Worm (Caenorhabditis elegans) whole organism, mixed stage, embryonic: ENCODE results near the gene ptr-14.

ENCODE experiments used
- bed-3 ChIP-seq: fragments of 200-800 bp; sonication (Bioruptor generic); optimal IDR thresholded peaks from 3 replicates; lab custom pipeline; 2018; ENCODE audit warnings: mild to moderate bottlenecking, missing genetic modification characterization, moderate library complexity, missing compliant biosample characterization
- blmp-1 ChIP-seq: fragments of 150-350 bp; optimal IDR thresholded peaks from 2 replicates; lab custom pipeline; 2014; ENCODE audit warnings: missing biosample characterization, missing genetic modification characterization
- ceh-39 ChIP-seq: fragments of 150-350 bp; optimal IDR thresholded peaks from 2 replicates; lab custom pipeline; 2014; ENCODE audit warnings: missing biosample characterization, missing genetic modification characterization
- ceh-43 ChIP-seq: fragments of 200-800 bp; sonication (Bioruptor generic); optimal IDR thresholded peaks from 2 replicates; lab custom pipeline; 2018; ENCODE audit warnings: mild to moderate bottlenecking, missing genetic modification characterization, moderate library complexity, missing compliant biosample characterization
- ceh-83 ChIP-seq: fragments of 200-800 bp; sonication (Bioruptor generic); optimal IDR thresholded peaks from 2 replicates; lab custom pipeline; 2018; ENCODE audit warnings: mild to moderate bottlenecking, missing genetic modification characterization, missing compliant biosample characterization
- ces-1 ChIP-seq: fragments of 150-350 bp; optimal IDR thresholded peaks from 2 replicates; lab custom pipeline; 2014; ENCODE audit warnings: missing biosample characterization, missing genetic modification reagents, missing genetic modification characterization
- cnd-1 ChIP-seq: fragments of 200-800 bp; sonication (Bioruptor generic); optimal IDR thresholded peaks from 2 replicates; lab custom pipeline; 2018; ENCODE audit warnings: mild to moderate bottlenecking, missing genetic modification characterization, missing compliant biosample characterization
- drap-1 ChIP-seq: fragments of 200-800 bp; sonication (Bioruptor generic); optimal IDR thresholded peaks from 3 replicates; lab custom pipeline; 2018; ENCODE audit warnings: mild to moderate bottlenecking, missing genetic modification characterization, missing compliant biosample characterization
- elt-1 ChIP-seq: sonication (generic microtip); optimal IDR thresholded peaks from 2 replicates; lab custom pipeline; 2017; ENCODE audit warnings: missing genetic modification characterization, mild to moderate bottlenecking, missing compliant biosample characterization, antibody characterized with exemption, moderate library complexity, borderline replicate concordance; ENCODE audit not compliant: insufficient read depth
- elt-3 ChIP-seq: fragments of 150-350 bp; optimal IDR thresholded peaks from 2 replicates; lab custom pipeline; 2014; ENCODE audit warnings: missing biosample characterization, missing genetic modification characterization
- ham-2 ChIP-seq: fragments of 200-800 bp; sonication (Bioruptor generic); optimal IDR thresholded peaks from 2 replicates; lab custom pipeline; 2018; ENCODE audit warnings: mild to moderate bottlenecking, missing genetic modification characterization, missing compliant biosample characterization
- hlh-1 ChIP-seq: fragments of 150-350 bp; optimal IDR thresholded peaks from 2 replicates; lab custom pipeline; 2014; ENCODE audit warnings: missing biosample characterization, missing genetic modification reagents, missing genetic modification characterization
- lin-32 ChIP-seq: fragments of 200-800 bp; sonication (Bioruptor generic); optimal IDR thresholded peaks from 2 replicates; lab custom pipeline; 2018; ENCODE audit warnings: mild to moderate bottlenecking, missing genetic modification characterization, missing compliant biosample characterization
- lsy-2 ChIP-seq: fragments of 150-350 bp; optimal IDR thresholded peaks from 2 replicates; lab custom pipeline; 2014; ENCODE audit warnings: missing biosample characterization, missing genetic modification characterization
- mab-5 ChIP-seq: fragments of 150-350 bp; optimal IDR thresholded peaks from 2 replicates; lab custom pipeline; 2014; ENCODE audit warnings: missing biosample characterization, missing genetic modification characterization
- mep-1 ChIP-seq: fragments of 150-350 bp; optimal IDR thresholded peaks from 2 replicates; lab custom pipeline; 2017; ENCODE audit warnings: missing biosample characterization, missing genetic modification reagents, missing genetic modification characterization, inconsistent platforms
- mls-2 ChIP-seq: sonication (generic microtip); optimal IDR thresholded peaks from 2 replicates; lab custom pipeline; 2016; ENCODE audit warnings: mild to moderate bottlenecking, missing genetic modification characterization, moderate library complexity, missing compliant biosample characterization
- nhr-12 ChIP-seq: fragments of 150-350 bp; optimal IDR thresholded peaks from 2 replicates; lab custom pipeline; 2014; ENCODE audit warnings: missing biosample characterization, missing genetic modification characterization
- nhr-2 ChIP-seq: fragments of 150-350 bp; optimal IDR thresholded peaks from 2 replicates; lab custom pipeline; 2014; ENCODE audit warnings: missing biosample characterization, missing genetic modification characterization
- nhr-237 ChIP-seq: fragments of 150-350 bp; optimal IDR thresholded peaks from 2 replicates; lab custom pipeline; 2014; ENCODE audit warnings: missing biosample characterization, missing genetic modification characterization
- nhr-28 ChIP-seq: fragments of 150-350 bp; optimal IDR thresholded peaks from 2 replicates; lab custom pipeline; 2014; ENCODE audit warnings: missing biosample characterization, missing genetic modification characterization
- nhr-76 ChIP-seq: sonication (generic microtip); optimal IDR thresholded peaks from 2 replicates; lab custom pipeline; 2017; ENCODE audit warnings: missing biosample characterization, missing genetic modification characterization
- pha-4 ChIP-seq: fragments of 150-350 bp; optimal IDR thresholded peaks from 2 replicates; lab custom pipeline; 2018; ENCODE audit warnings: missing biosample characterization, missing genetic modification reagents, missing genetic modification characterization
- sem-2 ChIP-seq: fragments of 200-800 bp; sonication (Bioruptor generic); optimal IDR thresholded peaks from 2 replicates; lab custom pipeline; 2018; ENCODE audit warnings: mild to moderate bottlenecking, missing genetic modification characterization, missing compliant biosample characterization
- snpc-4 ChIP-seq: fragments of 150-350 bp; optimal IDR thresholded peaks from 2 replicates; lab custom pipeline; 2014; ENCODE audit warnings: missing biosample characterization, missing genetic modification characterization
- sptf-1 ChIP-seq: sonication (generic microtip); optimal IDR thresholded peaks from 2 replicates; lab custom pipeline; 2017; ENCODE audit warnings: mild to moderate bottlenecking, missing genetic modification characterization, moderate library complexity, missing compliant biosample characterization
- tbx-8 ChIP-seq: fragments of 200-800 bp; sonication (Bioruptor generic); optimal IDR thresholded peaks from 2 replicates; lab custom pipeline; 2018; ENCODE audit warnings: mild to moderate bottlenecking, missing genetic modification characterization, moderate library complexity, missing compliant biosample characterization
- unc-120 ChIP-seq: sonication (generic microtip); optimal IDR thresholded peaks from 2 replicates; lab custom pipeline; 2017; ENCODE audit warnings: missing genetic modification characterization, missing compliant biosample characterization; ENCODE audit not compliant: poor library complexity, severe bottlenecking
- unc-39 ChIP-seq: fragments of 150-350 bp; optimal IDR thresholded peaks from 2 replicates; lab custom pipeline; 2014; ENCODE audit warnings: missing biosample characterization, missing genetic modification characterization
- unc-62 ChIP-seq: fragments of 150-350 bp; optimal IDR thresholded peaks from 2 replicates; lab custom pipeline; 2014; ENCODE audit warnings: missing biosample characterization, missing genetic modification reagents, missing genetic modification characterization
- zip-8 ChIP-seq: fragments of 150-350 bp; optimal IDR thresholded peaks from 2 replicates; lab custom pipeline; 2014; ENCODE audit warnings: missing biosample characterization, missing genetic modification characterization
- ztf-11 ChIP-seq: fragments of 150-350 bp; optimal IDR thresholded peaks from 2 replicates; lab custom pipeline; 2014; ENCODE audit warnings: missing biosample characterization, missing genetic modification characterization

ptr-14 gene

DNA sequence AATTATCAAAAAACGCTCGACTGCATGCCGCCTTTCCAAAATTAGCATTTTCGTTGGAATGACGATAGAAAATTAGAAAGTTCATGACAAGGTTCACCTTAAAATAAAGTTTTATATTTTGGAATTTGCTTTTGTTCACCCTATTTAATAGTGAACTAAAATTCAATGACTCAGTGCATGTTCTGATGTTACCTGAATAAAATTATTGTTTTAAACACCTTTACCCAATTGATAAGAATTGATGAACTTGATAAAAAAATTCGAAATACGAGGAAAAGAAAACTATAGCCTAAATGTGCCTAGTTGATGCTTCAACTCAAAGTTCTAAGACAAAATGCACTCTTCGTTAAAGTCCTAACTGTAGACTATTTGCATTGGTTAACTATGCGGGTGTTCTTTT is 45.8 kb downstream of the ptr-14 start:
- TF ChIP-seq lsy-2 (tag; lab: Kevin White, UChicago) (no peak), nhr-12 (no peak), unc-120 (no peak), zip-8 (no peak), snpc-4 (tag; lab: Kevin White, UChicago) (no peak), tbx-8 (GFP tag; lab: Kevin White, UChicago) (no peak), nhr-28 (no peak), mab-5 (no peak), lin-32 (no peak), bed-3 (no peak), unc-39 (tag; lab: Kevin White, UChicago) (no peak), mls-2 (tag; lab: Kevin White, UChicago) (no peak)

ce11 chrIV:10661760-10662159 is 46.5 kb downstream of the ptr-14 start, which contains the start of gene fmo-1:
fmo-1 (plus strand) TSS chrIV:10661857.
- TF ChIP-seq unc-39 (tag; lab: Kevin White, UChicago) (no peak), lin-32 (no peak), tbx-8 (GFP tag; lab: Kevin White, UChicago) (no peak), snpc-4 (tag; lab: Kevin White, UChicago) (no peak), mep-1 (tag; lab: Kevin White, UChicago) (no peak), cnd-1 (no peak), hlh-1 (tag; lab: Kevin White, UChicago) (no peak), nhr-76 (no peak), nhr-12 (no peak)

- TF ChIP-seq elt-3 (tag; lab: Kevin White, UChicago) (no peak), elt-1 (tag; lab: Kevin White, UChicago) (no peak), sptf-1 (tag; lab: Kevin White, UChicago) (no peak), nhr-2 (tag; lab: Kevin White, UChicago) (no peak), nhr-76 (no peak), drap-1 (no peak), hlh-1 (tag; lab: Kevin White, UChicago) (no peak), unc-120 (no peak), ceh-43 (GFP tag; lab: Kevin White, UChicago) (no peak), zip-8 (no peak), lsy-2 (tag; lab: Kevin White, UChicago) (no peak), pha-4 (tag; lab: Kevin White, UChicago) (no peak), ztf-11 (tag; lab: Kevin White, UChicago) (no peak), ceh-39 (tag; lab: Kevin White, UChicago) (no peak), mab-5 (no peak), sem-2 (GFP tag; lab: Kevin White, UChicago) (no peak), nhr-28 (no peak), mep-1 (tag; lab: Kevin White, UChicago) (no peak), nhr-237 (tag; lab: Kevin White, UChicago) (no peak)
Observed at ce11 chrIV:10664134-10664533, 48.9 kb downstream of the ptr-14 start, which contains the start of gene K08C7.7. K08C7.7 (plus strand) TSS chrIV:10664434.

DNA sequence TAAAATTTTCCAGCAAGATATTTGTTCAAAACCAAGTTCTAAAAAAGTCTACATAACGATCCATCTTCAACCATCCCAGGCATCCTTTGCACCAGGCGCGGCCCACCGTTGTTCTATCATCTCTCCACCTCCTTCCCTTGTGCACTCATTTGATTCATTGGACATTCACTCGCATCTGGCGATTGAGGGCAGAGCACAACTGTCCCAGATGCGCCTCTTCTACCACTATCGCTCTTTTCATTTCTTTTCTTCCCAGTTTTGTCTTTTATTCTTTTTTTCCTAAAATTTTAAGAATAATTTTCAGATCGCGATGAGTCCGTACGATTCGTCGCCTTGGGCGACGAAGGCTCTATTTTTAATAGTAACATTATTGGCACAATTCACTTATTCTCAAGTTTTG is 51.3 kb downstream of the ptr-14 start, which contains the start of gene epi-1:
TSS of gene epi-1 (plus strand) at position 301 of the 400 bp plus-strand sequence.
- TF ChIP-seq nhr-237 (tag; lab: Kevin White, UChicago) (no peak), sptf-1 (tag; lab: Kevin White, UChicago) (no peak), unc-39 (tag; lab: Kevin White, UChicago) (no peak), nhr-28 (no peak), cnd-1 (no peak), unc-120 (peak; percentile 38), nhr-76 (no peak), blmp-1 (tag; lab: Kevin White, UChicago) (no peak), hlh-1 (tag; lab: Kevin White, UChicago) (peak; percentile 79), nhr-12 (no peak), ceh-39 (tag; lab: Kevin White, UChicago) (no peak)

DNA sequence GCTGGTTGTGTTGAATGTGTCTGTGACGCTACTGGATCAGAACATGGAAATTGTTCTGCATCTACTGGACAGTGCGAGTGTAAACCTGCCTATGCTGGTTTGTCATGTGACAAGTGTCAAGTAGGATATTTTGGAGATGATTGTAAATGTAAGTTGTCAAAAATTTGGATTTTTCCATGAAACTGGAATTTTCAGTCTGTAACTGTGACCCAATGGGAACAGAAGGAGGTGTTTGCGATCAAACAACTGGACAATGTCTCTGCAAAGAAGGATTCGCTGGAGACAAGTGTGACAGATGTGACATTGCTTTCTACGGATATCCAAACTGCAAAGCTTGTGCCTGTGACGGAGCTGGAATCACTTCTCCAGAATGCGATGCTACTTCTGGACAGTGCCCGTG is 53.3 kb downstream of the ptr-14 start:
- TF ChIP-seq ces-1 (GFP tag; lab: Kevin White, UChicago) (no peak), unc-62 (GFP tag; lab: Kevin White, UChicago) (no peak), ceh-83 (GFP tag; lab: Kevin White, UChicago) (no peak), ham-2 (GFP tag; lab: Kevin White, UChicago) (no peak), elt-1 (tag; lab: Kevin White, UChicago) (no peak), sptf-1 (tag; lab: Kevin White, UChicago) (no peak)
